Worm (Caenorhabditis elegans) whole organism, midembryonic: ENCODE measurements around the gene ergo-1.

Source experiments
- T22C8.4 ChIP-seq: fragments of 200-800 bp; sonication (Bioruptor generic); IDR thresholded peaks from 2 replicates; pipeline ENCODE4 v1.3.6; 2022; ENCODE audit warnings: missing genetic modification characterization, missing compliant biosample characterization
- cog-1 ChIP-seq: sonication (generic microtip); optimal IDR thresholded peaks from 2 replicates; lab custom pipeline; 2016; ENCODE audit warnings: missing genetic modification characterization, missing compliant biosample characterization
- flt-1 ChIP-seq: fragments of 200-800 bp; sonication (Bioruptor generic); IDR thresholded peaks from 2 replicates; pipeline ENCODE4 v1.3.6; 2022; ENCODE audit warnings: missing genetic modification characterization, missing compliant biosample characterization
- klf-2 ChIP-seq: fragments of 200-800 bp; sonication (Bioruptor generic); conservative IDR thresholded peaks from 2 replicates; pipeline ENCODE4 v1.3.6; 2022; ENCODE audit warnings: missing genetic modification reagents, missing genetic modification characterization, missing compliant biosample characterization
- med-1 ChIP-seq: sonication (generic microtip); optimal IDR thresholded peaks from 2 replicates; lab custom pipeline; 2017; ENCODE audit warnings: missing genetic modification characterization, mild to moderate bottlenecking, missing compliant biosample characterization, antibody characterized with exemption, missing genetic modification reagents; ENCODE audit not compliant: insufficient read depth
- ref-1 ChIP-seq: fragments of 200-800 bp; sonication (Bioruptor generic); conservative IDR thresholded peaks from 2 replicates; pipeline ENCODE4 v1.3.6; 2022; ENCODE audit warnings: missing genetic modification reagents, missing genetic modification characterization, missing compliant biosample characterization
- tab-1 ChIP-seq: fragments of 200-800 bp; sonication (Bioruptor generic); IDR thresholded peaks from 2 replicates; pipeline ENCODE4 v1.3.6; 2022; ENCODE audit warnings: missing genetic modification characterization, missing compliant biosample characterization
- ztf-23 ChIP-seq: fragments of 200-800 bp; sonication (Bioruptor generic); IDR thresholded peaks from 2 replicates; pipeline ENCODE4 v1.3.6; 2022; ENCODE audit warnings: missing genetic modification reagents, missing genetic modification characterization, missing compliant biosample characterization
- ztf-29 ChIP-seq: fragments of 200-800 bp; sonication (Bioruptor generic); IDR thresholded peaks from 2 replicates; pipeline ENCODE4 v1.3.6; 2022; ENCODE audit warnings: missing genetic modification reagents, missing genetic modification characterization, missing compliant biosample characterization

The ergo-1 gene

DNA sequence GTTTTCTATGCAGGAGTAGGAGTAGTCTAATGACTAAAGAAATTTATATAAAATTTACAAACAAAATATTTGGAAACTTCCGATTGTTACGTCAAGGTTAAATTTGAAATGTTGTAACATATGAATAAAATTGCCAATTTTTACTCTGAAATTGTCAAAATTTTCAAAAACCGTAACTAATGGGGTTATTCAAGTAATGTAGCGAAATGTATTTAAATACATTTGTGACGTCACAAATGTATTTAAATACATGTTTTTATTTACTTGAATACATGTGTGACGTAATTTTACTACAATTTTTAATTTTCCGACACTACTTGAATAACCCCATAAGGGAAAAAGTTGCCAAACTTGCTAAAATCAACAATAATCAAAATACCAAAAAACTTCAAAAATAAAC is 44.8 kb downstream of the ergo-1 start:
- TF ChIP-seq T22C8.4, result no peak
- no peak for TF ChIP-seq tab-1 (GFP tag; lab: Robert Waterston, UW)
- TF ChIP-seq ztf-29, result no peak
- TF ChIP-seq klf-2 (GFP tag; lab: Robert Waterston, UW), result no peak
- TF ChIP-seq flt-1 (GFP tag; lab: Robert Waterston, UW), result no peak
- no peak for TF ChIP-seq cog-1 (tag; lab: Kevin White, UChicago)
- no peak for TF ChIP-seq ztf-23 (GFP tag; lab: Robert Waterston, UW)
- no peak for TF ChIP-seq ref-1 (GFP tag; lab: Robert Waterston, UW)
- TF ChIP-seq med-1 (GFP tag; lab: Kevin White, UChicago), result no peak

DNA sequence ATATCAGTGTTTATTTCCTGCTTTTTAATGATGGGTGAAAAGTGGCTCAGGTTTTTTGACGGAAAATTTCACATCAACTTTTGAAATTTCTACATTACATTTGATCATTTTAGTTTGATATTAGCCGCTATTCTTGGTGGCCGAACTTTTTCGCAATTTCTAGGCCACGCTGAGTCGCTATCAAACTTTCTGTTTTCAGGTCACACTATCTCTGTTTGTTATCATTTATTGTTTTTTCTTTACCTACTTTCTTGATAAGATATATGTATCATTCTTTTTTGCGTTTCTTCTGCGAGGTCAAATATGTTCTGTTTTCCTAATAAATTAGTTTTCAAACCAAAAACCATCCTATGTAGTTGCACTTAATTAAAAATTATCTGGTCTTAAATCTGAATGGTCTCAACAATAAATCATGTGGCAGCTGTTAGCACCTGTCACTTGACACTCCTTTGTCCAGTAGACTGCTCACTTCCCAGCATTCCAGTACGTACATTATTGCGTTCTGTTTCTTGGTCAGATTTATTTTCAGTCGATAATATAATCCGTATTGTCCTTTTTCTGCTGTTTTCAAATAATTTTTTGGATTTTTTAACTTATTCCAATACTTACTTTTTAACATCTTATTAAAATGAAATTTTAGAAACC is 51.7 kb downstream of the ergo-1 start:
- TF ChIP-seq med-1 (GFP tag; lab: Kevin White, UChicago) (no peak), tab-1 (GFP tag; lab: Robert Waterston, UW) (no peak), T22C8.4 (no peak), klf-2 (GFP tag; lab: Robert Waterston, UW) (no peak), ztf-23 (GFP tag; lab: Robert Waterston, UW) (no peak), ztf-29 (no peak), ref-1 (GFP tag; lab: Robert Waterston, UW) (no peak), flt-1 (GFP tag; lab: Robert Waterston, UW) (no peak)

DNA sequence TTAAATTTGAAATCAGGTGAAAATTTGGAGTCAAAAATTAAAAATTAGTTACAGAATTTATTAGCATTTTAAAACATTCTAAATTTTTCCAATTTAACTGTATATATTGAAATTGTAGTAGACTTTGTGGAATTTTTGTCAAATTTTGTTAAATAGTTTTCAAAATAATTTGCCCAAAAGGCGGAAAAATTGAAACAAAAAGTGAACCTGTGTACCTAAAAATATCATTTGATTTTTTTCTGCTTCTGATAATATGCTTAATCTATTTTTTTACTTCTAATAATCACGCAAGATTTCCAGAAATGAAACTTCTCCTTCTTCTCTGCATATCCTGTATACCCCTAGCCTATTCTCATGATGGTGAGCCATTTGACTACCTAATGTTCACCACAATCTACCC is 52.7 kb downstream of the ergo-1 start, which contains the start of gene rnst-2:
TSS of gene rnst-2 (plus strand) at position 301 of the 400 bp plus-strand sequence.
- TF ChIP-seq cog-1 (tag; lab: Kevin White, UChicago), result no peak
- TF ChIP-seq klf-2 (GFP tag; lab: Robert Waterston, UW), result no peak
- TF ChIP-seq ref-1 (GFP tag; lab: Robert Waterston, UW), result no peak
- TF ChIP-seq ztf-23 (GFP tag; lab: Robert Waterston, UW), result no peak
- TF ChIP-seq ztf-29, result no peak
- TF ChIP-seq tab-1 (GFP tag; lab: Robert Waterston, UW), result no peak
- TF ChIP-seq flt-1 (GFP tag; lab: Robert Waterston, UW), result no peak
- TF ChIP-seq T22C8.4, result no peak
- no peak for TF ChIP-seq med-1 (GFP tag; lab: Kevin White, UChicago)

DNA sequence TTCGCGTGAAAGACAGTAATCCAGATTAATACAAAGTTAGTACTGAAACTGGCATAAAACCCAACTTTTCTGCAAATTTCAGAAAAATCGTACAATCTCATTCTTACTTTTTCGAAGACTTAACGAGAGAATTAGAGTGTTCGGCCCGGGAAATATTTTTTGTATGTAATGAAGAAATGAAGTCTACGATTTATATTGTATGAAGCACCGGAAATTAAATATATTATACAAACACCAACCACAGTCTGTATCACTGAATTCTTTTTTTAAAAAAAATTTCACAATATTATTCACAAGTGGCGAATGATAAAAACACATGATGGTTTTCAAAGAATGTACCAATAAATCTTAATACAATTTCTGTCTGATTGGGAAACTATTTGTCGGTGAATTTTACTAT is 55.9 kb downstream of the ergo-1 start, which contains the start of gene str-67:
TSS of gene str-67 (minus strand) at position 101 of the 400 bp plus-strand sequence.
- TF ChIP-seq ztf-23 (GFP tag; lab: Robert Waterston, UW) (no peak), flt-1 (GFP tag; lab: Robert Waterston, UW) (no peak), tab-1 (GFP tag; lab: Robert Waterston, UW) (no peak), ref-1 (GFP tag; lab: Robert Waterston, UW) (no peak), T22C8.4 (no peak), cog-1 (tag; lab: Kevin White, UChicago) (no peak), klf-2 (GFP tag; lab: Robert Waterston, UW) (no peak), med-1 (GFP tag; lab: Kevin White, UChicago) (no peak), ztf-29 (no peak)

DNA sequence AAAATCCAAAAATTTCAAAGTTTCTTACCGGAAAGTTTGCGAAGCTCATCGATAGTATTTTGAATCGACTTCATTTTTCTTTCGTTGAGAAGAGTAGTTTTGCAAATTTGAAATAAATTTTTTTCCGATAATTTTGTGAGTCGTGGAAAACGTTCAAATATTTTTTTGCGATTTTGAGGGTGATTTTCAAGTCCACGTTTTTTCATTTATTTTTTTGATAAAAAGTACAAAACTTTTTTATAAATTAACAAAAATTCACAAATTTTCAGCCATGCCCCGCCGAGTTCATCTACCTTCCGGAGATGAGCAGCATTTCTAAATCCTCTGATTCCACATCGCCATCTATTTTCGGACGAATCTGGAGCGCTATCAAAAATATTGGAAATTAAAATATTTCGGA is 58.9 kb downstream of the ergo-1 start, which contains the start of gene K10C9.7:
TSS of gene K10C9.7 (minus strand) at position 101 of the 400 bp plus-strand sequence.
- no peak for TF ChIP-seq ref-1 (GFP tag; lab: Robert Waterston, UW)
- no peak for TF ChIP-seq ztf-29
- no peak for TF ChIP-seq flt-1 (GFP tag; lab: Robert Waterston, UW)
- TF ChIP-seq cog-1 (tag; lab: Kevin White, UChicago), result no peak
- TF ChIP-seq T22C8.4, result no peak
- TF ChIP-seq klf-2 (GFP tag; lab: Robert Waterston, UW), result no peak
- no peak for TF ChIP-seq med-1 (GFP tag; lab: Kevin White, UChicago)
- no peak for TF ChIP-seq ztf-23 (GFP tag; lab: Robert Waterston, UW)
- TF ChIP-seq tab-1 (GFP tag; lab: Robert Waterston, UW), result no peak
